Fruit fly (Drosophila melanogaster): Measurements from ENCODE around the gene CG45049.

The CG45049 gene

dm6 chr3R:22726771-22727455 lies at the start of gene CG45049:
Gene CG45049 (plus strand): TSS chr3R:22726967.
- TF ChIP-seq Sin3A (optimal IDR thresholded peaks at IDR 0.05): no peak
- TF ChIP-seq ttk (optimal IDR thresholded peaks at IDR 0.05): no peak
- no peak for TF ChIP-seq h (optimal IDR thresholded peaks at IDR 0.05)
- TF ChIP-seq Myc (optimal IDR thresholded peaks at IDR 0.05): no peak

dm6 chr3R:22684044-22684947 lies 42.5 kb upstream of the CG45049 start:
- TF ChIP-seq Sin3A (optimal IDR thresholded peaks at IDR 0.05) (no peak), Myc (optimal IDR thresholded peaks at IDR 0.05) (no peak), psq (optimal IDR thresholded peaks at IDR 0.05) (no peak), insv (optimal IDR thresholded peaks at IDR 0.05) (no peak), h (optimal IDR thresholded peaks at IDR 0.05) (no peak), ttk (optimal IDR thresholded peaks at IDR 0.05) (no peak)

dm6 chr3R:22684948-22685253 lies 41.9 kb upstream of the CG45049 start:
- TF ChIP-seq Myc (optimal IDR thresholded peaks at IDR 0.05): no peak
- no peak for TF ChIP-seq h (optimal IDR thresholded peaks at IDR 0.05)
- no peak for TF ChIP-seq ttk (optimal IDR thresholded peaks at IDR 0.05)
- no peak for TF ChIP-seq insv (optimal IDR thresholded peaks at IDR 0.05)
- no peak for TF ChIP-seq Sin3A (optimal IDR thresholded peaks at IDR 0.05)
- no peak for TF ChIP-seq psq (optimal IDR thresholded peaks at IDR 0.05)

dm6 chr3R:22686336-22686874 lies 40.4 kb upstream of the CG45049 start, which contains the start of the genes Gclm and CG17625:
Gene Gclm (minus strand): TSS chr3R:22686510.
Gene CG17625 (plus strand): TSS chr3R:22686849.
- TF ChIP-seq insv (optimal IDR thresholded peaks at IDR 0.05) (no peak), Sin3A (optimal IDR thresholded peaks at IDR 0.05) (no peak), psq (optimal IDR thresholded peaks at IDR 0.05) (no peak), ttk (optimal IDR thresholded peaks at IDR 0.05) (no peak), h (optimal IDR thresholded peaks at IDR 0.05) (no peak), Myc (optimal IDR thresholded peaks at IDR 0.05) (no peak)

- TF ChIP-seq h (optimal IDR thresholded peaks at IDR 0.05) (no peak), ttk (optimal IDR thresholded peaks at IDR 0.05) (no peak), Sin3A (optimal IDR thresholded peaks at IDR 0.05) (no peak), insv (optimal IDR thresholded peaks at IDR 0.05) (no peak), Myc (optimal IDR thresholded peaks at IDR 0.05) (no peak), psq (optimal IDR thresholded peaks at IDR 0.05) (no peak)
Measured at dm6 chr3R:22690311-22690710, 36.5 kb upstream of the CG45049 start, which contains the start of the genes wfs1 and Nup133. Gene wfs1 (minus strand): TSS chr3R:22690380. Gene Nup133 (plus strand): TSS chr3R:22690607.

- TF ChIP-seq psq (optimal IDR thresholded peaks at IDR 0.05): no peak
- no peak for TF ChIP-seq ttk (optimal IDR thresholded peaks at IDR 0.05)
- TF ChIP-seq insv (optimal IDR thresholded peaks at IDR 0.05): no peak
- TF ChIP-seq Sin3A (optimal IDR thresholded peaks at IDR 0.05): no peak
- no peak for TF ChIP-seq Myc (optimal IDR thresholded peaks at IDR 0.05)
- no peak for TF ChIP-seq h (optimal IDR thresholded peaks at IDR 0.05)
Measured at dm6 chr3R:22694659-22695058, 32.1 kb upstream of the CG45049 start, which contains the start of gene cd. Gene cd (plus strand): TSS chr3R:22694959.

- TF ChIP-seq Sin3A (optimal IDR thresholded peaks at IDR 0.05) (no peak), ttk (optimal IDR thresholded peaks at IDR 0.05) (no peak), insv (optimal IDR thresholded peaks at IDR 0.05) (no peak), Myc (optimal IDR thresholded peaks at IDR 0.05) (no peak)
Measured at dm6 chr3R:22698208-22698607, 28.6 kb upstream of the CG45049 start, which contains the start of gene Cyp6d4. Gene Cyp6d4 (plus strand): TSS chr3R:22698319.

- TF ChIP-seq ttk (optimal IDR thresholded peaks at IDR 0.05) (no peak), insv (optimal IDR thresholded peaks at IDR 0.05) (no peak), psq (optimal IDR thresholded peaks at IDR 0.05) (no peak), Sin3A (optimal IDR thresholded peaks at IDR 0.05) (no peak), h (optimal IDR thresholded peaks at IDR 0.05) (no peak), Myc (optimal IDR thresholded peaks at IDR 0.05) (no peak)
Measured at dm6 chr3R:22701793-22702192, 25.0 kb upstream of the CG45049 start, which contains the start of the genes CG6972 and CCAP. Gene CG6972 (plus strand): TSS chr3R:22702007. Gene CCAP (minus strand): TSS chr3R:22702084.

dm6 chr3R:22707178-22707577 lies 19.6 kb upstream of the CG45049 start, which contains the start of gene CG13842:
Gene CG13842 (minus strand): TSS chr3R:22707278.
- TF ChIP-seq Myc (optimal IDR thresholded peaks at IDR 0.05) (no peak), insv (optimal IDR thresholded peaks at IDR 0.05) (no peak), ttk (optimal IDR thresholded peaks at IDR 0.05) (no peak), Sin3A (optimal IDR thresholded peaks at IDR 0.05) (no peak)

dm6 chr3R:22710662-22711061 lies 16.1 kb upstream of the CG45049 start, which contains the start of gene CG4907:
Gene CG4907 (minus strand): TSS chr3R:22710762.
- no peak for TF ChIP-seq ttk (optimal IDR thresholded peaks at IDR 0.05)
- TF ChIP-seq psq (optimal IDR thresholded peaks at IDR 0.05): no peak
- TF ChIP-seq Sin3A (optimal IDR thresholded peaks at IDR 0.05): no peak
- TF ChIP-seq insv (optimal IDR thresholded peaks at IDR 0.05): no peak
- no peak for TF ChIP-seq h (optimal IDR thresholded peaks at IDR 0.05)
- TF ChIP-seq Myc (optimal IDR thresholded peaks at IDR 0.05): no peak

- TF ChIP-seq insv (optimal IDR thresholded peaks at IDR 0.05) (no peak), psq (optimal IDR thresholded peaks at IDR 0.05) (no peak), Myc (optimal IDR thresholded peaks at IDR 0.05) (no peak), ttk (optimal IDR thresholded peaks at IDR 0.05) (no peak), h (optimal IDR thresholded peaks at IDR 0.05) (no peak), Sin3A (optimal IDR thresholded peaks at IDR 0.05) (no peak)
Measured at dm6 chr3R:22717863-22718262, 8.9 kb upstream of the CG45049 start.

- TF ChIP-seq Sin3A (optimal IDR thresholded peaks at IDR 0.05): no peak
- TF ChIP-seq h (optimal IDR thresholded peaks at IDR 0.05): no peak
- TF ChIP-seq insv (optimal IDR thresholded peaks at IDR 0.05): no peak
- TF ChIP-seq Myc (optimal IDR thresholded peaks at IDR 0.05): no peak
- TF ChIP-seq psq (optimal IDR thresholded peaks at IDR 0.05): no peak
Measured at dm6 chr3R:22718401-22718800, 8.4 kb upstream of the CG45049 start.
